Fruit fly (Drosophila melanogaster) whole organism, embryonic: ENCODE data around the gene CG14341.

Experiments
- Abd-B ChIP-seq: fragments of 200-800 bp; sonication (Bioruptor generic); optimal IDR thresholded peaks from 2 replicates; lab custom pipeline; 2018; ENCODE audit warnings: missing biosample characterization, mild to moderate bottlenecking, missing genetic modification characterization, moderate library complexity
- Atf6 ChIP-seq: fragments of 200-800 bp; sonication (Bioruptor generic); IDR thresholded peaks from 2 replicates; pipeline ENCODE4 v1.3.6; 2022; ENCODE audit warnings: missing biosample characterization, missing genetic modification characterization
- BEAF-32 ChIP-seq: fragments of 200-800 bp; sonication (Bioruptor generic); optimal IDR thresholded peaks from 3 replicates; lab custom pipeline; 2017; ENCODE audit warnings: missing biosample characterization, missing genetic modification characterization, mild to moderate bottlenecking, moderate library complexity, missing genetic modification reagents
- Bgb ChIP-seq: fragments of 200-800 bp; sonication (Bioruptor generic); IDR thresholded peaks from 2 replicates; pipeline ENCODE4 v1.3.6; 2022; ENCODE audit warnings: missing biosample characterization, missing genetic modification characterization; ENCODE audit not compliant: partially characterized antibody
- CG10209 ChIP-seq: fragments of 200-800 bp; sonication (Bioruptor generic); optimal IDR thresholded peaks from 3 replicates; lab custom pipeline; 2017; ENCODE audit warnings: missing biosample characterization, mild to moderate bottlenecking, missing genetic modification characterization, missing genetic modification reagents
- CG10267 ChIP-seq: fragments of 200-800 bp; sonication (Bioruptor generic); optimal IDR thresholded peaks from 2 replicates; lab custom pipeline; 2018; ENCODE audit warnings: missing biosample characterization, mild to moderate bottlenecking, missing genetic modification characterization, moderate library complexity
- CG10654 ChIP-seq: fragments of 200-800 bp; sonication (Bioruptor generic); optimal IDR thresholded peaks from 2 replicates; lab custom pipeline; 2016; ENCODE audit warnings: missing biosample characterization, missing genetic modification characterization
- CG11247 ChIP-seq: fragments of 200-800 bp; sonication (Bioruptor generic); IDR thresholded peaks from 2 replicates; pipeline ENCODE4 v1.3.6; 2022; ENCODE audit warnings: missing biosample characterization, missing genetic modification characterization
- CG12155 ChIP-seq: fragments of 200-800 bp; sonication (Bioruptor generic); optimal IDR thresholded peaks from 3 replicates; lab custom pipeline; 2016; ENCODE audit warnings: missing biosample characterization, missing genetic modification characterization
- CG12659 ChIP-seq: fragments of 200-800 bp; sonication (Bioruptor generic); optimal IDR thresholded peaks from 3 replicates; lab custom pipeline; 2017; ENCODE audit warnings: mild to moderate bottlenecking, missing biosample characterization, missing genetic modification reagents, missing genetic modification characterization
- CG12942 ChIP-seq: fragments of 200-800 bp; sonication (Bioruptor generic); optimal IDR thresholded peaks from 3 replicates; lab custom pipeline; 2016; ENCODE audit warnings: missing biosample characterization, missing genetic modification characterization
- CG13287 ChIP-seq: fragments of 200-800 bp; sonication (Bioruptor generic); IDR thresholded peaks from 2 replicates; pipeline ENCODE4 v1.3.6; 2022; ENCODE audit warnings: missing biosample characterization, missing genetic modification characterization; ENCODE audit not compliant: partially characterized antibody
- CG18011 ChIP-seq: fragments of 200-800 bp; sonication (Bioruptor generic); optimal IDR thresholded peaks from 2 replicates; lab custom pipeline; 2017; ENCODE audit warnings: missing biosample characterization, missing genetic modification characterization, mild to moderate bottlenecking, moderate library complexity, missing genotype
- CG2116 ChIP-seq: fragments of 200-800 bp; sonication (Bioruptor generic); optimal IDR thresholded peaks from 3 replicates; lab custom pipeline; 2018; ENCODE audit warnings: missing biosample characterization, mild to moderate bottlenecking, missing genetic modification characterization
- CG2129 ChIP-seq: fragments of 200-800 bp; sonication (Bioruptor generic); IDR thresholded peaks from 2 replicates; pipeline ENCODE4 v1.3.6; 2022; ENCODE audit warnings: missing biosample characterization, missing genetic modification characterization; ENCODE audit not compliant: partially characterized antibody
- CG34224 ChIP-seq: fragments of 200-800 bp; sonication (Bioruptor generic); IDR thresholded peaks from 3 replicates; pipeline ENCODE4 v1.3.6; 2022; ENCODE audit warnings: missing biosample characterization, missing genetic modification characterization; ENCODE audit not compliant: partially characterized antibody
- CG7987 ChIP-seq: fragments of 200-800 bp; sonication (Bioruptor generic); optimal IDR thresholded peaks from 2 replicates; lab custom pipeline; 2018; ENCODE audit warnings: missing biosample characterization, mild to moderate bottlenecking, missing genetic modification characterization, moderate library complexity
- CG8359 ChIP-seq: fragments of 200-800 bp; sonication (Bioruptor generic); optimal IDR thresholded peaks from 2 replicates; lab custom pipeline; 2017; ENCODE audit warnings: missing biosample characterization, mild to moderate bottlenecking, missing genetic modification characterization, borderline replicate concordance
- CG9437 ChIP-seq: fragments of 200-800 bp; sonication (Bioruptor generic); optimal IDR thresholded peaks from 2 replicates; lab custom pipeline; 2018; ENCODE audit warnings: missing biosample characterization, mild to moderate bottlenecking, missing genetic modification characterization
- Dll ChIP-seq: fragments of 200-800 bp; sonication (Bioruptor generic); IDR thresholded peaks from 4 replicates; pipeline ENCODE4 v1.3.6; 2022; ENCODE audit warnings: missing biosample characterization, missing genetic modification characterization; ENCODE audit not compliant: partially characterized antibody
- Doc3 ChIP-seq: fragments of 200-800 bp; sonication (Bioruptor generic); IDR thresholded peaks from 3 replicates; pipeline ENCODE4 v1.3.6; 2022; ENCODE audit warnings: missing biosample characterization, missing genetic modification characterization; ENCODE audit not compliant: partially characterized antibody
- Dp ChIP-seq: fragments of 200-800 bp; sonication (Bioruptor generic); optimal IDR thresholded peaks from 2 replicates; lab custom pipeline; 2018; ENCODE audit warnings: missing biosample characterization, mild to moderate bottlenecking, missing genetic modification characterization, moderate library complexity
- Dref ChIP-seq: fragments of 200-800 bp; sonication (Bioruptor generic); IDR thresholded peaks from 2 replicates; pipeline ENCODE4 v1.3.6; 2022; ENCODE audit warnings: missing biosample characterization, missing genetic modification characterization
- E2f2 ChIP-seq: fragments of 200-800 bp; sonication (Bioruptor generic); IDR thresholded peaks from 2 replicates; pipeline ENCODE4 v1.3.6; 2022; ENCODE audit warnings: missing biosample characterization, missing genetic modification characterization
- Ets97D ChIP-seq: fragments of 200-800 bp; sonication (Bioruptor generic); optimal IDR thresholded peaks from 3 replicates; lab custom pipeline; 2016; ENCODE audit warnings: missing biosample characterization, missing genetic modification characterization
- HLH4C ChIP-seq: fragments of 200-800 bp; sonication (Bioruptor generic); IDR thresholded peaks from 3 replicates; pipeline ENCODE4 v1.3.6; 2022; ENCODE audit warnings: missing biosample characterization, missing genetic modification characterization; ENCODE audit not compliant: partially characterized antibody
- Lpt ChIP-seq: fragments of >200 bp; optimal IDR thresholded peaks from 2 replicates; lab custom pipeline; 2018; ENCODE audit warnings: missing biosample characterization, missing genetic modification characterization
- MBD-R2 ChIP-seq: fragments of 200-800 bp; sonication (Bioruptor generic); IDR thresholded peaks from 2 replicates; pipeline ENCODE4 v1.3.6; 2022; ENCODE audit warnings: missing biosample characterization, missing genetic modification characterization
- Myb ChIP-seq: fragments of 200-800 bp; sonication (Bioruptor generic); optimal IDR thresholded peaks from 2 replicates; lab custom pipeline; 2016; ENCODE audit warnings: missing biosample characterization, missing genetic modification characterization
- Nf-YA ChIP-seq: fragments of 200-800 bp; sonication (Bioruptor generic); IDR thresholded peaks from 2 replicates; pipeline ENCODE4 v1.3.6; 2022; ENCODE audit warnings: missing biosample characterization, missing genetic modification characterization
- Optix ChIP-seq: fragments of 200-800 bp; sonication (Bioruptor generic); IDR thresholded peaks from 3 replicates; pipeline ENCODE4 v1.3.6; 2022; ENCODE audit warnings: missing biosample characterization, missing genetic modification characterization
- Ravus ChIP-seq: fragments of 200-800 bp; sonication (Bioruptor generic); IDR thresholded peaks from 2 replicates; pipeline ENCODE4 v1.3.6; 2022; ENCODE audit warnings: missing biosample characterization, missing genetic modification characterization
- ato ChIP-seq: fragments of 200-800 bp; sonication (Bioruptor generic); IDR thresholded peaks from 2 replicates; pipeline ENCODE4 v1.3.6; 2022; ENCODE audit warnings: missing biosample characterization, missing genetic modification characterization; ENCODE audit not compliant: partially characterized antibody
- chinmo ChIP-seq: fragments of 200-800 bp; sonication (Bioruptor generic); IDR thresholded peaks from 4 replicates; pipeline ENCODE4 v1.3.6; 2022; ENCODE audit warnings: missing biosample characterization, missing genetic modification characterization; ENCODE audit not compliant: partially characterized antibody
- crol ChIP-seq: fragments of 200-800 bp; sonication (Bioruptor generic); IDR thresholded peaks from 2 replicates; pipeline ENCODE4 v1.3.6; 2022; ENCODE audit warnings: missing biosample characterization, missing genetic modification characterization
- fd64A ChIP-seq: fragments of 200-800 bp; sonication (Bioruptor generic); optimal IDR thresholded peaks from 3 replicates; lab custom pipeline; 2018; ENCODE audit warnings: missing biosample characterization, mild to moderate bottlenecking, missing genetic modification characterization
- gcm ChIP-seq: fragments of 200-800 bp; sonication (Bioruptor generic); optimal IDR thresholded peaks from 2 replicates; lab custom pipeline; 2019; ENCODE audit warnings: missing biosample characterization, mild to moderate bottlenecking, missing genetic modification characterization, moderate library complexity
- gfzf ChIP-seq: fragments of 200-800 bp; sonication (Bioruptor generic); optimal IDR thresholded peaks from 2 replicates; lab custom pipeline; 2016; ENCODE audit warnings: missing biosample characterization, mild to moderate bottlenecking, missing genetic modification characterization, moderate library complexity
- gro ChIP-seq: fragments of 200-800 bp; sonication (Bioruptor generic); optimal IDR thresholded peaks from 2 replicates; lab custom pipeline; 2016; ENCODE audit warnings: missing biosample characterization, missing genetic modification characterization
- ham ChIP-seq: fragments of 200-800 bp; sonication (Bioruptor generic); IDR thresholded peaks from 2 replicates; pipeline ENCODE4 v1.3.6; 2022; ENCODE audit warnings: missing biosample characterization, missing genetic modification characterization
- lbe ChIP-seq: fragments of 200-800 bp; sonication (Bioruptor generic); optimal IDR thresholded peaks from 2 replicates; lab custom pipeline; 2016; ENCODE audit warnings: missing biosample characterization, mild to moderate bottlenecking, missing genetic modification characterization
- luna ChIP-seq: fragments of 200-800 bp; sonication (Bioruptor generic); optimal IDR thresholded peaks from 2 replicates; lab custom pipeline; 2016; ENCODE audit warnings: missing biosample characterization, missing genetic modification characterization
- pzg ChIP-seq: fragments of 200-800 bp; sonication (Bioruptor generic); optimal IDR thresholded peaks from 3 replicates; lab custom pipeline; 2018; ENCODE audit warnings: missing biosample characterization, mild to moderate bottlenecking, missing genetic modification characterization, moderate library complexity
- sd ChIP-seq: fragments of 200-800 bp; sonication (Bioruptor generic); optimal IDR thresholded peaks from 3 replicates; lab custom pipeline; 2018; ENCODE audit warnings: missing biosample characterization, mild to moderate bottlenecking, missing genetic modification characterization, moderate library complexity
- sens ChIP-seq: fragments of 200-800 bp; sonication (Bioruptor generic); peaks from one replicate; lab custom pipeline; 2016; ENCODE audit warnings: missing biosample characterization, missing genetic modification characterization
- stwl ChIP-seq: fragments of 200-800 bp; sonication (Bioruptor generic); optimal IDR thresholded peaks from 3 replicates; lab custom pipeline; 2018; ENCODE audit warnings: missing biosample characterization, mild to moderate bottlenecking, missing genetic modification characterization, moderate library complexity
- tup ChIP-seq: fragments of 200-800 bp; sonication (Bioruptor generic); optimal IDR thresholded peaks from 2 replicates; lab custom pipeline; 2016; ENCODE audit warnings: missing biosample characterization, mild to moderate bottlenecking, missing genetic modification characterization, moderate library complexity
- tx ChIP-seq: fragments of 200-800 bp; sonication (Bioruptor generic); optimal IDR thresholded peaks from 2 replicates; lab custom pipeline; 2016; ENCODE audit warnings: missing biosample characterization, missing genetic modification characterization
- unc-4 ChIP-seq: fragments of 200-800 bp; sonication (Bioruptor generic); IDR thresholded peaks from 2 replicates; pipeline ENCODE4 v1.3.6; 2022; ENCODE audit warnings: missing biosample characterization, missing genetic modification characterization; ENCODE audit not compliant: partially characterized antibody
- yki ChIP-seq: fragments of >200 bp; optimal IDR thresholded peaks from 3 replicates; lab custom pipeline; 2018

Gene CG14341

DNA sequence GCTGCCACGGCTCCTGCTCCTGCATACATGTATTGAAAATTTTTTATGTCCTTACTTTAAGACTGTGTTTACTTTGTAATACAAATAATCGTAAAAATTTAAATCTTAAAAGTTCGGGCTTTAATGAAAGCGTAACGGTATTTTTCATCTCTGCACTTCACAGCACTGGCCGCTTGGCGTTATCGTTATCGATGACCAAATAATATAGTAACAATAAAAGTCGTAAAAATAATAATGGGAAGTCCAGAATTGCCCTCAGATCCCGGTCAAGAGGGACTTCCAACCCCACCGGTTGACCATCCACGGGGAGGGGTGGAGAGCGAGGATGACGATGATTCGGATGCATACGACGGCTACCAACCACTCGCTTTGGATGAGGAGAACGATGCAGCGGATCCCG, at the start of gene CG14341:
Gene CG14341, plus strand, starts transcription at position 181 of the 400 bp plus-strand sequence.
- TF ChIP-seq CG2129 (GFP tag; lab: Robert Waterston, UW) (no peak), fd64A (no peak), Nf-YA (GFP tag; lab: Robert Waterston, UW) (no peak), sens (GFP tag; lab: Kevin White, UChicago) (peak; percentile 69), gcm (GFP tag; lab: Kevin White, UChicago) (no peak), Ets97D (GFP tag; lab: Kevin White, UChicago) (peak; percentile 1), Abd-B (GFP tag; lab: Kevin White, UChicago) (peak; percentile 27), ato (GFP tag; lab: Robert Waterston, UW) (0 out of 2 replicates have a peak, but pooled peaks have one; percentile 10), Optix (no peak), CG13287 (peak; percentile 59), luna (no peak), Bgb (GFP tag; lab: Robert Waterston, UW) (peak; percentile 27; the same call in 1 of the 2 replicates), crol (no peak), ham (no peak), sd (no peak), MBD-R2 (GFP tag; lab: Robert Waterston, UW) (peak; percentile 74), Atf6 (no peak), CG12942 (no peak), Dp (peak; percentile 45), Lpt (GFP tag; lab: Kevin White, UChicago) (no peak), gfzf (peak; percentile 29), CG8359 (GFP tag; lab: Kevin White, UChicago) (no peak), CG2116 (GFP tag; lab: Kevin White, UChicago) (peak; percentile 15), CG12155 (GFP tag; lab: Kevin White, UChicago) (no peak), chinmo (GFP tag; lab: Robert Waterston, UW) (no peak), pzg (GFP tag; lab: Kevin White, UChicago) (peak; percentile 35), CG7987 (GFP tag; lab: Kevin White, UChicago) (no peak), Doc3 (GFP tag; lab: Robert Waterston, UW) (peak; percentile 16; the same call in 1 of the 3 replicates), lbe (GFP tag; lab: Kevin White, UChicago) (no peak), CG10209 (GFP tag; lab: Kevin White, UChicago) (no peak), BEAF-32 (peak; percentile 35), CG18011 (no peak), CG11247 (GFP tag; lab: Robert Waterston, UW) (no peak), Dref (peak; percentile 64), gro (GFP tag; lab: Kevin White, UChicago) (no peak), CG10654 (GFP tag; lab: Kevin White, UChicago) (no peak), CG34224 (GFP tag; lab: Robert Waterston, UW) (peak; percentile 33; the same call in 2 of the 3 replicates), Ravus (no peak), E2f2 (GFP tag; lab: Robert Waterston, UW) (peak; percentile 56), Myb (GFP tag; lab: Kevin White, UChicago) (peak; percentile 91), CG9437 (GFP tag; lab: Kevin White, UChicago) (peak; percentile 49), HLH4C (GFP tag; lab: Robert Waterston, UW) (peak; percentile 59; the same call in 2 of the 3 replicates), unc-4 (0 out of 2 replicates have a peak, but pooled peaks have one; percentile 17), tx (GFP tag; lab: Kevin White, UChicago) (no peak), Dll (peak; percentile 53; the same call in 2 of the 4 replicates), CG10267 (tag; lab: Kevin White, UChicago) (peak; percentile 76), stwl (tag; lab: Kevin White, UChicago) (peak; percentile 53), yki (lab: Kevin White, UChicago) (no peak), CG12659 (peak; percentile 2), tup (GFP tag; lab: Kevin White, UChicago) (no peak)
